In genomic region chr3L:15260593-15260992, dm6 we compare ENCODE assay signal across 4 fruit fly cellular contexts.
TF ChIP-seq lines count a peak whose summit lies in the region.

No protein-coding gene starts in this region.

- no peak for TF ChIP-seq CTCF in whole organism, embryonic (GFP tag; optimal IDR thresholded peaks at IDR 0.05; lab: Kevin White, UChicago)

TF ChIP-seq in whole organism, embryonic, 481 proteins besides CTCF, POLR2A, EP300 and RAD21 (continues in another document):
- TF ChIP-seq Med (GFP tag; lab: Kevin White, UChicago), result peak; percentile 69
- peak; percentile 86 for TF ChIP-seq lbe (GFP tag; optimal IDR thresholded peaks at IDR 0.05; lab: Kevin White, UChicago)
- peak; percentile 1 for TF ChIP-seq CG10979 (tag; optimal IDR thresholded peaks at IDR 0.05; lab: Kevin White, UChicago)
- TF ChIP-seq dmrt11E (tag; optimal IDR thresholded peaks at IDR 0.05; lab: Kevin White, UChicago), result peak; percentile 44
- no peak for TF ChIP-seq CG18619 (GFP tag; optimal IDR thresholded peaks at IDR 0.05; lab: Kevin White, UChicago)
- peak; percentile 48; the same call in 1 of the 2 replicates for TF ChIP-seq Xrp1 (GFP tag; IDR thresholded peaks at IDR 0.05; lab: Robert Waterston, UW)
- TF ChIP-seq gce (GFP tag; IDR thresholded peaks at IDR 0.05; lab: Robert Waterston, UW), result no peak
- peak; percentile 20 to 90 for TF ChIP-seq bsh (GFP tag; optimal IDR thresholded peaks at IDR 0.05; lab: Kevin White, UChicago)
- no peak for TF ChIP-seq CG13424 (tag; optimal IDR thresholded peaks at IDR 0.05; lab: Kevin White, UChicago)
- TF ChIP-seq fd102C (GFP tag; optimal IDR thresholded peaks at IDR 0.05; lab: Kevin White, UChicago), result peak; percentile 11
- TF ChIP-seq psq (GFP tag; optimal IDR thresholded peaks at IDR 0.05; lab: Kevin White, UChicago), result no peak
- peak; percentile 2 for TF ChIP-seq CG30431 (GFP tag; optimal IDR thresholded peaks at IDR 0.05; lab: Kevin White, UChicago)
- TF ChIP-seq Sin3A (optimal IDR thresholded peaks at IDR 0.05; lab: Kevin White, UChicago), result no peak
- peak; percentile 1 for TF ChIP-seq zf30C (GFP tag; optimal IDR thresholded peaks at IDR 0.05; lab: Kevin White, UChicago)
- peak; percentile 91 for TF ChIP-seq nom (GFP tag; optimal IDR thresholded peaks at IDR 0.05; lab: Kevin White, UChicago)
- 0 out of 2 replicates have a peak, but pooled peaks have one; percentile 17 for TF ChIP-seq CG4404 (GFP tag; IDR thresholded peaks at IDR 0.05; lab: Robert Waterston, UW)
- no peak for TF ChIP-seq Rfx (GFP tag; IDR thresholded peaks at IDR 0.05; lab: Robert Waterston, UW)
- TF ChIP-seq CG11093 (GFP tag; IDR thresholded peaks at IDR 0.05; lab: Robert Waterston, UW), result no peak
- peak; percentile 22 for TF ChIP-seq Ets65A (GFP tag; lab: Kevin White, UChicago)
- TF ChIP-seq CG2202 (tag; optimal IDR thresholded peaks at IDR 0.05; lab: Kevin White, UChicago), result no peak
- TF ChIP-seq sr (GFP tag; IDR thresholded peaks at IDR 0.05; lab: Robert Waterston, UW), result no peak
- TF ChIP-seq CG17912 (GFP tag; optimal IDR thresholded peaks at IDR 0.05; lab: Kevin White, UChicago), result no peak
- no peak for TF ChIP-seq CG10959 (GFP tag; IDR thresholded peaks at IDR 0.05; lab: Robert Waterston, UW)

TF ChIP-seq in whole organism, prepupa, 60 proteins besides CTCF, POLR2A, EP300 and RAD21 (continues in another document):
- TF ChIP-seq Met (GFP tag; optimal IDR thresholded peaks at IDR 0.05; lab: Kevin White, UChicago), result peak; percentile 97
- peak; percentile 95 for TF ChIP-seq CG6792 (GFP tag; optimal IDR thresholded peaks at IDR 0.05; lab: Kevin White, UChicago)
- peak; percentile 90 for TF ChIP-seq Ets21C (GFP tag; optimal IDR thresholded peaks at IDR 0.05; lab: Kevin White, UChicago)
- peak; percentile 98 for TF ChIP-seq esn (GFP tag; optimal IDR thresholded peaks at IDR 0.05; lab: Kevin White, UChicago)
- peak; percentile 91 for TF ChIP-seq fd85E (GFP tag; optimal IDR thresholded peaks at IDR 0.05; lab: Kevin White, UChicago)
- peak; percentile 95 for TF ChIP-seq achi (GFP tag; optimal IDR thresholded peaks at IDR 0.05; lab: Kevin White, UChicago)
- TF ChIP-seq CG8119 (GFP tag; IDR thresholded peaks at IDR 0.05; lab: Robert Waterston, UW), result peak; percentile 95
- peak; percentile 93 for TF ChIP-seq Sox15 (GFP tag; optimal IDR thresholded peaks at IDR 0.05; lab: Kevin White, UChicago)
- TF ChIP-seq Eip78C (GFP tag; lab: Kevin White, UChicago), result peak; percentile 99
- TF ChIP-seq CG34406 (GFP tag; optimal IDR thresholded peaks at IDR 0.05; lab: Kevin White, UChicago), result peak; percentile 94
- peak; percentile 97 for TF ChIP-seq Sox14 (GFP tag; optimal IDR thresholded peaks at IDR 0.05; lab: Kevin White, UChicago)
- TF ChIP-seq Lpt (GFP tag; optimal IDR thresholded peaks at IDR 0.05; lab: Kevin White, UChicago), result peak; percentile 91
- TF ChIP-seq Eip75B (GFP tag; optimal IDR thresholded peaks at IDR 0.05; lab: Kevin White, UChicago), result peak; percentile 92
- TF ChIP-seq Hr4 (GFP tag; optimal IDR thresholded peaks at IDR 0.05; lab: Kevin White, UChicago), result peak; percentile 93
- TF ChIP-seq ss (GFP tag; optimal IDR thresholded peaks at IDR 0.05; lab: Kevin White, UChicago), result peak; percentile 94 to 95
- TF ChIP-seq Hr39 (GFP tag; optimal IDR thresholded peaks at IDR 0.05; lab: Kevin White, UChicago), result peak; percentile 95
- peak; percentile 94 for TF ChIP-seq net (GFP tag; optimal IDR thresholded peaks at IDR 0.05; lab: Kevin White, UChicago)
- TF ChIP-seq dsx (GFP tag; optimal IDR thresholded peaks at IDR 0.05; lab: Kevin White, UChicago; ENCODE audit: poor library complexity, severe bottlenecking), result peak; percentile 94
- peak; percentile 93 for TF ChIP-seq spab (GFP tag; optimal IDR thresholded peaks at IDR 0.05; lab: Kevin White, UChicago)
- peak; percentile 96 for TF ChIP-seq pdm3 (GFP tag; optimal IDR thresholded peaks at IDR 0.05; lab: Kevin White, UChicago)
- TF ChIP-seq CG9139 (GFP tag; optimal IDR thresholded peaks at IDR 0.05; lab: Kevin White, UChicago), result peak; percentile 88
- TF ChIP-seq Eip93F (GFP tag; optimal IDR thresholded peaks at IDR 0.05; lab: Kevin White, UChicago), result peak; percentile 96
- peak; percentile 97 for TF ChIP-seq topi (GFP tag; optimal IDR thresholded peaks at IDR 0.05; lab: Kevin White, UChicago)

TF ChIP-seq in whole organism, pupa, 21 proteins besides CTCF, POLR2A, EP300 and RAD21:
- peak; percentile 82 for TF ChIP-seq CG32121 (GFP tag; IDR thresholded peaks at IDR 0.05; lab: Robert Waterston, UW)
- TF ChIP-seq Pif1B (GFP tag; optimal IDR thresholded peaks at IDR 0.05; lab: Kevin White, UChicago), result peak; percentile 93
- peak; percentile 92 for TF ChIP-seq CG13204 (GFP tag; optimal IDR thresholded peaks at IDR 0.05; lab: Kevin White, UChicago)
- peak; percentile 96 for TF ChIP-seq CG15710 (tag; optimal IDR thresholded peaks at IDR 0.05; lab: Kevin White, UChicago)
- peak; percentile 95 for TF ChIP-seq CG14655 (GFP tag; optimal IDR thresholded peaks at IDR 0.05; lab: Kevin White, UChicago)
- peak; percentile 97 for TF ChIP-seq CG34367 (tag; optimal IDR thresholded peaks at IDR 0.05; lab: Kevin White, UChicago)
- peak; percentile 91 for TF ChIP-seq Snoo (tag; optimal IDR thresholded peaks at IDR 0.05; lab: Kevin White, UChicago)
- TF ChIP-seq CG17806 (tag; optimal IDR thresholded peaks at IDR 0.05; lab: Kevin White, UChicago), result peak; percentile 97
- peak; percentile 93 for TF ChIP-seq Ets98B (GFP tag; IDR thresholded peaks at IDR 0.05; lab: Robert Waterston, UW)
- peak; percentile 95 for TF ChIP-seq CG8159 (tag; optimal IDR thresholded peaks at IDR 0.05; lab: Kevin White, UChicago)
- peak; percentile 95 for TF ChIP-seq CG9948 (tag; optimal IDR thresholded peaks at IDR 0.05; lab: Kevin White, UChicago)
- peak; percentile 92 for TF ChIP-seq gl (tag; optimal IDR thresholded peaks at IDR 0.05; lab: Kevin White, UChicago)
- peak; percentile 91 for TF ChIP-seq rn (GFP tag; IDR thresholded peaks at IDR 0.05; lab: Robert Waterston, UW)
- TF ChIP-seq Pif1A (GFP tag; optimal IDR thresholded peaks at IDR 0.05; lab: Kevin White, UChicago), result peak; percentile 94
- peak; percentile 85 for TF ChIP-seq EcR (GFP tag; optimal IDR thresholded peaks at IDR 0.05; lab: Kevin White, UChicago)
- TF ChIP-seq CG10348 (GFP tag; IDR thresholded peaks at IDR 0.05; lab: Robert Waterston, UW), result peak; percentile 63
- peak; percentile 94 for TF ChIP-seq CG8301 (tag; optimal IDR thresholded peaks at IDR 0.05; lab: Kevin White, UChicago)
- TF ChIP-seq CG4496 (GFP tag; IDR thresholded peaks at IDR 0.05; lab: Robert Waterston, UW), result peak; percentile 96
- TF ChIP-seq fd96Ca (GFP tag; IDR thresholded peaks at IDR 0.05; lab: Robert Waterston, UW), result peak; percentile 88
- peak; percentile 92 for TF ChIP-seq CG12605 (GFP tag; IDR thresholded peaks at IDR 0.05; lab: Robert Waterston, UW)
- peak; percentile 82 for TF ChIP-seq D1 (tag; optimal IDR thresholded peaks at IDR 0.05; lab: Kevin White, UChicago)

TF ChIP-seq in whole organism, wandering third instar larva, 38 proteins besides CTCF, POLR2A, EP300 and RAD21 (continues in another document):
- TF ChIP-seq Rel (GFP tag; optimal IDR thresholded peaks at IDR 0.05; lab: Kevin White, UChicago) (peak; percentile 96), Rel (tag; optimal IDR thresholded peaks at IDR 0.05; lab: Kevin White, UChicago) (peak; percentile 53), HLH106 (tag; optimal IDR thresholded peaks at IDR 0.05; lab: Kevin White, UChicago) (peak; percentile 95), tai (GFP tag; optimal IDR thresholded peaks at IDR 0.05; lab: Kevin White, UChicago) (peak; percentile 91), ey (GFP tag; optimal IDR thresholded peaks at IDR 0.05; lab: Kevin White, UChicago) (peak; percentile 97), Hr83 (GFP tag; optimal IDR thresholded peaks at IDR 0.05; lab: Kevin White, UChicago; ENCODE audit: poor library complexity, severe bottlenecking) (no peak), jim (GFP tag; optimal IDR thresholded peaks at IDR 0.05; lab: Kevin White, UChicago) (no peak), usp (GFP tag; optimal IDR thresholded peaks at IDR 0.05; lab: Kevin White, UChicago) (no peak), Hnf4 (GFP tag; optimal IDR thresholded peaks at IDR 0.05; lab: Kevin White, UChicago) (peak; percentile 97), CG32264 (GFP tag; optimal IDR thresholded peaks at IDR 0.05; lab: Kevin White, UChicago) (peak; percentile 91), dmrt93B (GFP tag; optimal IDR thresholded peaks at IDR 0.05; lab: Kevin White, UChicago) (peak; percentile 91), N (GFP tag; optimal IDR thresholded peaks at IDR 0.05; lab: Kevin White, UChicago) (no peak), br (GFP tag; optimal IDR thresholded peaks at IDR 0.05; lab: Kevin White, UChicago) (peak; percentile 97), Dfd (GFP tag; optimal IDR thresholded peaks at IDR 0.05; lab: Kevin White, UChicago) (no peak), GATAd (GFP tag; optimal IDR thresholded peaks at IDR 0.05; lab: Kevin White, UChicago) (peak; percentile 66), Hr78 (GFP tag; optimal IDR thresholded peaks at IDR 0.05; lab: Kevin White, UChicago) (no peak), sage (GFP tag; optimal IDR thresholded peaks at IDR 0.05; lab: Kevin White, UChicago) (peak; percentile 96), CG9705 (GFP tag; optimal IDR thresholded peaks at IDR 0.05; lab: Kevin White, UChicago) (peak; percentile 96), brk (GFP tag; optimal IDR thresholded peaks at IDR 0.05; lab: Kevin White, UChicago) (peak; percentile 93), Mio (GFP tag; optimal IDR thresholded peaks at IDR 0.05; lab: Kevin White, UChicago) (peak; percentile 63), Sp1 (GFP tag; optimal IDR thresholded peaks at IDR 0.05; lab: Kevin White, UChicago) (peak; percentile 95), woc (GFP tag; optimal IDR thresholded peaks at IDR 0.05; lab: Kevin White, UChicago) (peak; percentile 91), CrebA (GFP tag; optimal IDR thresholded peaks at IDR 0.05; lab: Kevin White, UChicago; ENCODE audit: borderline replicate concordance) (peak; percentile 88), fru (GFP tag; optimal IDR thresholded peaks at IDR 0.05; lab: Kevin White, UChicago) (peak; percentile 92), foxo (GFP tag; optimal IDR thresholded peaks at IDR 0.05; lab: Kevin White, UChicago) (peak; percentile 50 to 98), OdsH (GFP tag; optimal IDR thresholded peaks at IDR 0.05; lab: Kevin White, UChicago) (peak; percentile 97), Myc (optimal IDR thresholded peaks at IDR 0.05; lab: Kevin White, UChicago) (no peak), pan (optimal IDR thresholded peaks at IDR 0.05; lab: Kevin White, UChicago) (no peak), Vsx2 (GFP tag; optimal IDR thresholded peaks at IDR 0.05; lab: Kevin White, UChicago; ENCODE audit: partially characterized antibody) (no peak), psq (GFP tag; optimal IDR thresholded peaks at IDR 0.05; lab: Kevin White, UChicago) (peak; percentile 89), lola (GFP tag; optimal IDR thresholded peaks at IDR 0.05; lab: Kevin White, UChicago) (no peak), rgr (GFP tag; optimal IDR thresholded peaks at IDR 0.05; lab: Kevin White, UChicago) (peak; percentile 96), dl (GFP tag; optimal IDR thresholded peaks at IDR 0.05; lab: Kevin White, UChicago; ENCODE audit: insufficient read depth in 1 of 2, partially characterized antibody in 2 of 2) (no peak)

Comparison
In these comparisons a context has a peak if more than half of its experiments do, and no peak if none do; other contexts are left out.
1. Of the 7 proteins assayed by ChIP-seq in both whole organism, embryonic and whole organism, prepupa: peak only in whole organism, embryonic: none; only in whole organism, prepupa: Blimp-1, CG16779, CG6854, Gug, Hr39, Lpt and 1 more; in both: none; in neither: 0.